Fruit fly (Drosophila melanogaster): ENCODE results near the gene CG13690.

Gene CG13690

DNA sequence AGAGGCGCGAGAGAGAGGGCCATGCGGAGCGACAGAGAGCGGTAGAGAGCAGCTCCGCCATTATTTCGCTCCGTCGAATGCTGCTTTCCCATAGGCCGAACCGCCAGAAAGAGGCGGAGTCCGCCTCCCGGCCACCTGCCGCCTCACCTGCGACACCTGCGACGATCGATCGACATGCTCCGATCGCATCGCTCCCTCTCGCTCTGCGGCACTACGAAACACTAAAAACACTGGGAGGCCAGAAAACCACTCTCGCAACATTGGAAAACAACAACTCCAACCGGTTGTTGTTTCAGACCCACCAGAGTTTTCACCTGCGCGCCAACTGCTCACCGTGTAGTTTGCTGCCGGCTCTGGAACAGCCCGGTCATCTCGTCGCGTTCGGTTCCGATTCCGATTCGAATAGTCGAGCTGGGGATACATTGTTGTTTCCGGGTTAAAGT is 41.7 kb downstream of the CG13690 start, which contains the start of gene al (continued):
- TF ChIP-seq topi (GFP tag; optimal IDR thresholded peaks at IDR 0.05) = no peak

DNA sequence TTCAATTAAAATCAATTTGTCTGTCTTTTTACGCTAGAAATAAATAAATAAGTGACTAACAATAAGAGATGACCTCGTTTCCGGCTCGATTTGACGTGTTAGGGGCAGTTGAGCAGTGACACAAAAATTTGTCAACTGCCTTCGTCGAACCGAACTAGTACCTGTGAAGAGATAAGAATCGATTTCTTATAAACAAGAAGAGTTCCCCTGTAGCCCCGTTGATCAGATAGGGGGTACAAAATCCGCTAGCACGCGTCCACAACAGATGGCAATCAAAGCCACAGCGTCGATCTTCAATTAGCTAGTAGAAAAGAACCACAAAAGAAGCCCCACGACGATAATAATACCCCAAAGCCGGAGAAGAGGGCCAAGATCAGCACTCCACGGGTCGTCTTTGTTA is 47.7 kb downstream of the CG13690 start:
- no peak for TF ChIP-seq salr (GFP tag; optimal IDR thresholded peaks at IDR 0.05)
- TF ChIP-seq Eip78C (GFP tag) = no peak
- TF ChIP-seq Sox14 (GFP tag; optimal IDR thresholded peaks at IDR 0.05) = no peak
- TF ChIP-seq Hr38 (GFP tag; optimal IDR thresholded peaks at IDR 0.05) = no peak
- TF ChIP-seq CG6276 (GFP tag; optimal IDR thresholded peaks at IDR 0.05) = no peak
- no peak for TF ChIP-seq CG10631 (GFP tag; optimal IDR thresholded peaks at IDR 0.05)
- TF ChIP-seq Blimp-1 (GFP tag; optimal IDR thresholded peaks at IDR 0.05) = no peak
- TF ChIP-seq Hr4 (GFP tag; optimal IDR thresholded peaks at IDR 0.05) = no peak
- no peak for TF ChIP-seq OdsH (GFP tag; optimal IDR thresholded peaks at IDR 0.05)

DNA sequence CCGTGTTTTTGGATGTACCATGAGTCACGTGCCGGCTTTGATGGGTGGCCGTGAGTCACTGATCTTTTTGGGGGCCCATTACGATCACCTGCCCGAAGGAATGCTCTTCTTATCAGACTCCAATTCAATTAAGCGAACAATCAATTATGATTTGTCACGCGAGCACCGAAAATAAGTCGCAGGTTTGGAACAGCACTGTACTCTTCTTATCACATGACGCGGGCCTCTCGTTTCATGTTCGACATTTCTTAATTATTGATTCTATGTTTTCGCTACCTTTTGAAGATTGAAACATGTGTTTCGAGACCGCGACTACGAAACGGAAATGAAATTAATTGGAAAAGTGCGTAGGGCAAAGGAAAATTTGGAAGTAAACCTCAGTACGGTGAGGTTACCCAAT is 49.6 kb downstream of the CG13690 start:
- TF ChIP-seq esn (GFP tag; optimal IDR thresholded peaks at IDR 0.05) = no peak
- TF ChIP-seq CG32006 (GFP tag; optimal IDR thresholded peaks at IDR 0.05) = no peak
- no peak for TF ChIP-seq Hr39 (GFP tag; optimal IDR thresholded peaks at IDR 0.05)
- TF ChIP-seq CG34406 (GFP tag; optimal IDR thresholded peaks at IDR 0.05) = no peak
- TF ChIP-seq CG8632 (GFP tag; optimal IDR thresholded peaks at IDR 0.05) = no peak
- no peak for TF ChIP-seq Eip78C (GFP tag)
- TF ChIP-seq CG10631 (GFP tag; optimal IDR thresholded peaks at IDR 0.05) = no peak
- no peak for TF ChIP-seq Ets96B (tag; optimal IDR thresholded peaks at IDR 0.05)
- no peak for TF ChIP-seq CG7368 (GFP tag; optimal IDR thresholded peaks at IDR 0.05)
- no peak for TF ChIP-seq CG16779 (tag; optimal IDR thresholded peaks at IDR 0.05)
- TF ChIP-seq CG11902 (GFP tag; optimal IDR thresholded peaks at IDR 0.05) = no peak
- TF ChIP-seq Eip93F (GFP tag; optimal IDR thresholded peaks at IDR 0.05) = no peak
- no peak for TF ChIP-seq net (GFP tag; optimal IDR thresholded peaks at IDR 0.05)
- TF ChIP-seq Smox (GFP tag; optimal IDR thresholded peaks at IDR 0.05) = no peak
- TF ChIP-seq acj6 (GFP tag; optimal IDR thresholded peaks at IDR 0.05) = no peak
- TF ChIP-seq topi (GFP tag; optimal IDR thresholded peaks at IDR 0.05) = no peak
- TF ChIP-seq CG10669 (GFP tag; optimal IDR thresholded peaks at IDR 0.05) = no peak
